Fruit fly (Drosophila melanogaster) whole organism, embryonic: ENCODE results near the gene MED28.
A peak's percentile ranks its signal among the peaks of the same experiment; 100 is the strongest.

Experiments
- CG10654 ChIP-seq: fragments of 200-800 bp; sonication (Bioruptor generic); optimal IDR thresholded peaks from 2 replicates; lab custom pipeline; 2016; ENCODE audit warnings: missing biosample characterization, missing genetic modification characterization
- CG10959 ChIP-seq: fragments of 200-800 bp; sonication (Bioruptor generic); IDR thresholded peaks from 2 replicates; pipeline ENCODE4 v1.3.6; 2022; ENCODE audit warnings: missing biosample characterization, missing genetic modification characterization
- CG11723 ChIP-seq: fragments of 200-800 bp; sonication (Bioruptor generic); optimal IDR thresholded peaks from 2 replicates; lab custom pipeline; 2017; ENCODE audit warnings: missing biosample characterization, mild to moderate bottlenecking, missing genetic modification characterization
- CG12104 ChIP-seq: fragments of 200-800 bp; sonication (Bioruptor generic); optimal IDR thresholded peaks from 3 replicates; lab custom pipeline; 2016; ENCODE audit warnings: missing biosample characterization, missing genetic modification characterization
- CG12219 ChIP-seq: fragments of 200-800 bp; sonication (Bioruptor generic); optimal IDR thresholded peaks from 3 replicates; lab custom pipeline; 2018; ENCODE audit warnings: missing biosample characterization, mild to moderate bottlenecking, missing genetic modification characterization
- CG12769 ChIP-seq: fragments of 200-800 bp; sonication (Bioruptor generic); optimal IDR thresholded peaks from 2 replicates; lab custom pipeline; 2019; ENCODE audit warnings: missing biosample characterization, mild to moderate bottlenecking, missing genetic modification characterization, moderate library complexity
- CG15269 ChIP-seq: fragments of 200-800 bp; sonication (Bioruptor generic); optimal IDR thresholded peaks from 2 replicates; lab custom pipeline; 2018; ENCODE audit warnings: missing biosample characterization, mild to moderate bottlenecking, missing genetic modification characterization, moderate library complexity
- CG1603 ChIP-seq: fragments of 200-800 bp; sonication (Bioruptor generic); optimal IDR thresholded peaks from 2 replicates; lab custom pipeline; 2019; ENCODE audit warnings: missing biosample characterization, mild to moderate bottlenecking, missing genetic modification characterization, moderate library complexity
- CG16863 ChIP-seq: fragments of 200-800 bp; sonication (Bioruptor generic); optimal IDR thresholded peaks from 3 replicates; lab custom pipeline; 2016; ENCODE audit warnings: missing biosample characterization, missing genetic modification characterization
- CG17612 ChIP-seq: fragments of 200-800 bp; sonication (Bioruptor generic); IDR thresholded peaks from 2 replicates; pipeline ENCODE4 v1.3.6; 2022; ENCODE audit warnings: missing biosample characterization, missing genetic modification characterization
- CG18599 ChIP-seq: fragments of 200-800 bp; sonication (Bioruptor generic); optimal IDR thresholded peaks from 3 replicates; lab custom pipeline; 2017; ENCODE audit warnings: missing biosample characterization, missing genetic modification characterization, mild to moderate bottlenecking, moderate library complexity, missing genetic modification reagents
- CG2678 ChIP-seq: fragments of 200-800 bp; sonication (Bioruptor generic); optimal IDR thresholded peaks from 3 replicates; lab custom pipeline; 2019; ENCODE audit warnings: missing biosample characterization, mild to moderate bottlenecking, missing genetic modification characterization, moderate library complexity
- CG30403 ChIP-seq: fragments of 200-800 bp; sonication (Bioruptor generic); optimal IDR thresholded peaks from 3 replicates; lab custom pipeline; 2016; ENCODE audit warnings: missing biosample characterization, missing genetic modification characterization
- CG34224 ChIP-seq: fragments of 200-800 bp; sonication (Bioruptor generic); IDR thresholded peaks from 3 replicates; pipeline ENCODE4 v1.3.6; 2022; ENCODE audit warnings: missing biosample characterization, missing genetic modification characterization; ENCODE audit not compliant: partially characterized antibody
- CG4617 ChIP-seq: fragments of 200-800 bp; sonication (Bioruptor generic); optimal IDR thresholded peaks from 3 replicates; lab custom pipeline; 2016; ENCODE audit warnings: missing biosample characterization, missing genetic modification characterization, borderline replicate concordance
- CG4820 ChIP-seq: fragments of 200-800 bp; sonication (Bioruptor generic); optimal IDR thresholded peaks from 3 replicates; lab custom pipeline; 2016; ENCODE audit warnings: missing biosample characterization, missing genetic modification characterization
- CG5953 ChIP-seq: fragments of 200-800 bp; sonication (Bioruptor generic); IDR thresholded peaks from 2 replicates; pipeline ENCODE4 v1.3.6; 2022; ENCODE audit warnings: missing biosample characterization, missing genetic modification characterization
- CG7839 ChIP-seq: fragments of 200-800 bp; sonication (Bioruptor generic); optimal IDR thresholded peaks from 3 replicates; lab custom pipeline; 2018; ENCODE audit warnings: missing biosample characterization, mild to moderate bottlenecking, missing genetic modification characterization, moderate library complexity
- CG8944 ChIP-seq: fragments of 200-800 bp; sonication (Bioruptor generic); optimal IDR thresholded peaks from 3 replicates; lab custom pipeline; 2016; ENCODE audit warnings: missing biosample characterization, missing genetic modification characterization
- GATAe ChIP-seq: fragments of 200-800 bp; sonication (Bioruptor generic); conservative IDR thresholded peaks from 2 replicates; pipeline ENCODE4 v1.3.6; 2022; ENCODE audit warnings: missing biosample characterization, missing genetic modification characterization
- HLHmδ ChIP-seq: fragments of 200-800 bp; sonication (Bioruptor generic); optimal IDR thresholded peaks from 2 replicates; lab custom pipeline; 2018; ENCODE audit warnings: missing biosample characterization, mild to moderate bottlenecking, missing genetic modification characterization, moderate library complexity
- Hsf ChIP-seq: fragments of 200-800 bp; sonication (Bioruptor generic); optimal IDR thresholded peaks from 3 replicates; lab custom pipeline; 2016; ENCODE audit warnings: missing biosample characterization, missing genetic modification characterization
- Kr ChIP-seq: fragments of 200-800 bp; sonication (Bioruptor generic); optimal IDR thresholded peaks from 2 replicates; lab custom pipeline; 2017; ENCODE audit warnings: missing biosample characterization, mild to moderate bottlenecking, missing genetic modification characterization
- Mrtf ChIP-seq: fragments of 200-800 bp; sonication (Bioruptor generic); IDR thresholded peaks from 3 replicates; pipeline ENCODE4 v1.3.6; 2022; ENCODE audit warnings: missing biosample characterization, missing genetic modification characterization
- Sry-δ ChIP-seq: fragments of 200-800 bp; sonication (Bioruptor generic); optimal IDR thresholded peaks from 2 replicates; lab custom pipeline; 2016; ENCODE audit warnings: missing biosample characterization, missing genetic modification characterization
- Tbp ChIP-seq: fragments of >200 bp; optimal IDR thresholded peaks from 2 replicates; lab custom pipeline; 2018; ENCODE audit warnings: missing biosample characterization, missing genetic modification characterization
- Xrp1 ChIP-seq: fragments of 200-800 bp; sonication (Bioruptor generic); IDR thresholded peaks from 2 replicates; pipeline ENCODE4 v1.3.6; 2022; ENCODE audit warnings: missing biosample characterization, missing genetic modification characterization
- caup ChIP-seq: fragments of 200-800 bp; sonication (Bioruptor generic); optimal IDR thresholded peaks from 3 replicates; lab custom pipeline; 2017; ENCODE audit warnings: missing biosample characterization, mild to moderate bottlenecking, missing genetic modification characterization, moderate library complexity; ENCODE audit not compliant: severe bottlenecking
- ci ChIP-seq: fragments of 200-800 bp; sonication (Bioruptor generic); IDR thresholded peaks from 3 replicates; pipeline ENCODE4 v1.3.6; 2022; ENCODE audit warnings: missing biosample characterization, missing genetic modification characterization
- croc ChIP-seq: fragments of 200-800 bp; sonication (Bioruptor generic); conservative IDR thresholded peaks from 3 replicates; pipeline ENCODE4 v1.3.6; 2022; ENCODE audit warnings: missing biosample characterization, missing genetic modification characterization
- esg ChIP-seq: fragments of 200-800 bp; sonication (Bioruptor generic); conservative IDR thresholded peaks from 2 replicates; pipeline ENCODE4 v1.3.6; 2022; ENCODE audit warnings: missing biosample characterization, missing genetic modification characterization
- fd96Cb ChIP-seq: fragments of 200-800 bp; sonication (Bioruptor generic); optimal IDR thresholded peaks from 2 replicates; lab custom pipeline; 2018; ENCODE audit warnings: missing biosample characterization, mild to moderate bottlenecking, missing genetic modification characterization, moderate library complexity
- gcm2 ChIP-seq: fragments of 200-800 bp; sonication (Bioruptor generic); optimal IDR thresholded peaks from 2 replicates; lab custom pipeline; 2016; ENCODE audit warnings: missing biosample characterization, missing genetic modification characterization
- grn ChIP-seq: fragments of 200-800 bp; sonication (Bioruptor generic); optimal IDR thresholded peaks from 3 replicates; lab custom pipeline; 2017; ENCODE audit warnings: missing biosample characterization, missing genetic modification characterization
- gsb ChIP-seq: fragments of 200-800 bp; sonication (Bioruptor generic); IDR thresholded peaks from 2 replicates; pipeline ENCODE4 v1.3.6; 2022; ENCODE audit warnings: missing biosample characterization, missing genetic modification characterization
- hkb ChIP-seq, 2 experiments: fragments of 200-800 bp in 1 of 2; fragments of >200 bp in 1 of 2; sonication (Bioruptor generic) in 1 of 2; IDR thresholded peaks in 1 of 2; optimal IDR thresholded peaks in 1 of 2; 2 replicates each; pipeline versions ENCODE4 v1.3.6 to Lab custom; 2017 to 2022; ENCODE audit warnings: missing biosample characterization in 1 of 2, missing genetic modification characterization in 1 of 2
- jigr1 ChIP-seq: fragments of 200-800 bp; sonication (Bioruptor generic); IDR thresholded peaks from 3 replicates; pipeline ENCODE4 v1.3.6; 2022; ENCODE audit warnings: missing biosample characterization, missing genetic modification characterization
- jing ChIP-seq: fragments of 200-800 bp; sonication (Bioruptor generic); optimal IDR thresholded peaks from 2 replicates; lab custom pipeline; 2018; ENCODE audit warnings: missing biosample characterization, mild to moderate bottlenecking, missing genetic modification characterization
- knrl ChIP-seq: fragments of 200-800 bp; sonication (Bioruptor generic); IDR thresholded peaks from 3 replicates; pipeline ENCODE4 v1.3.6; 2022; ENCODE audit warnings: missing biosample characterization, missing genetic modification characterization; ENCODE audit not compliant: partially characterized antibody
- lab ChIP-seq: fragments of 200-800 bp; sonication (Bioruptor generic); optimal IDR thresholded peaks from 3 replicates; lab custom pipeline; 2017; ENCODE audit warnings: missing biosample characterization, missing genetic modification characterization, mild to moderate bottlenecking, moderate library complexity, missing genetic modification reagents
- lbe ChIP-seq: fragments of 200-800 bp; sonication (Bioruptor generic); optimal IDR thresholded peaks from 2 replicates; lab custom pipeline; 2016; ENCODE audit warnings: missing biosample characterization, mild to moderate bottlenecking, missing genetic modification characterization
- lilli ChIP-seq: fragments of 200-800 bp; sonication (Bioruptor generic); optimal IDR thresholded peaks from 3 replicates; lab custom pipeline; 2016; ENCODE audit warnings: missing biosample characterization, missing genetic modification characterization
- oc ChIP-seq: fragments of 200-800 bp; sonication (Bioruptor generic); optimal IDR thresholded peaks from 2 replicates; lab custom pipeline; 2018; ENCODE audit warnings: missing biosample characterization, mild to moderate bottlenecking, missing genetic modification characterization, moderate library complexity
- prd ChIP-seq, 3 experiments: fragments of >200 bp in 2 of 3; fragments of 200-800 bp in 1 of 3; sonication (Bioruptor generic) in 1 of 3; optimal IDR thresholded peaks in 2 of 3; IDR thresholded peaks in 1 of 3; 2 replicates in 2 of 3; 3 replicates in 1 of 3; pipeline versions ENCODE4 v1.3.6 to Lab custom; 2017 to 2022; ENCODE audit warnings: missing biosample characterization in 1 of 3, missing genetic modification characterization in 1 of 3
- salm ChIP-seq: fragments of 200-800 bp; sonication (Bioruptor generic); optimal IDR thresholded peaks from 2 replicates; lab custom pipeline; 2018; ENCODE audit warnings: missing biosample characterization, mild to moderate bottlenecking, missing genetic modification characterization
- sc ChIP-seq, 3 experiments: fragments of >200 bp in 2 of 3; fragments of 200-800 bp in 1 of 3; sonication (Bioruptor generic) in 1 of 3; optimal IDR thresholded peaks; 2 replicates in 2 of 3; 3 replicates in 1 of 3; lab custom pipeline; 2017; ENCODE audit warnings: mild to moderate bottlenecking in 1 of 3, missing biosample characterization in 1 of 3, missing genetic modification characterization in 1 of 3, missing genetic modification reagents in 1 of 3
- sim ChIP-seq: fragments of 200-800 bp; sonication (Bioruptor generic); IDR thresholded peaks from 2 replicates; pipeline ENCODE4 v1.3.6; 2022; ENCODE audit warnings: missing biosample characterization, missing genetic modification characterization
- ssp ChIP-seq: fragments of 200-800 bp; sonication (Bioruptor generic); IDR thresholded peaks from 2 replicates; pipeline ENCODE4 v1.3.6; 2022; ENCODE audit warnings: missing biosample characterization, missing genetic modification characterization
- tap ChIP-seq: fragments of 200-800 bp; optimal IDR thresholded peaks from 3 replicates; lab custom pipeline; 2019; ENCODE audit warnings: missing biosample characterization, mild to moderate bottlenecking, missing genetic modification characterization, moderate library complexity
- tio ChIP-seq: fragments of 200-800 bp; sonication (Bioruptor generic); optimal IDR thresholded peaks from 2 replicates; lab custom pipeline; 2017; ENCODE audit warnings: missing biosample characterization, missing genetic modification characterization, inconsistent platforms

Gene MED28

DNA sequence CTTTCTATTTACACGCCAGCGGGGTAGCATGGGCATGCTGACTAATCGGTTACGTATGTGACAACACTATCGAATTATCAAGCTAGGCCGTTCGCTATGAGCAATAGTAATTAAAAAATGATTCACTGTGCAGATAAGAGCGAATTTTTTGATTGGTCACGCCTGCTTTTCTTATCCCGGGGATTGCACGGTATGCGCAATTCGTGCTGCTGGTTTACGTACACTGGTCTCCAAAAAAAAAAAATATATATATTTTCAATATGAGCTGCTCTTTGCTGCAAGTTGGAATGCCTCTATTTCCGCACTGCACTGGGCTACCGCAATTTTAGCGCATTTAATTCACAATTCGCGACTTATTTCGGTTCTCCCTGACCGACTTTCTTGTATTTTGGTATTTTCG is 13.6 kb downstream of the MED28 start (continued):
- TF ChIP-seq oc (tag; lab: Kevin White, UChicago) = peak; percentile 29
- peak; percentile 24 for TF ChIP-seq fd96Cb (tag; lab: Kevin White, UChicago)
- TF ChIP-seq CG12104 (GFP tag; lab: Kevin White, UChicago) = no peak
- TF ChIP-seq GATAe (GFP tag; lab: Robert Waterston, UW) = no peak
- TF ChIP-seq CG15269 (tag; lab: Kevin White, UChicago) = no peak
- TF ChIP-seq jigr1 (GFP tag; lab: Robert Waterston, UW) = no peak
- TF ChIP-seq Sry-δ (GFP tag; lab: Kevin White, UChicago) = no peak
- TF ChIP-seq HLHmδ (GFP tag; lab: Kevin White, UChicago) = no peak
- no peak for TF ChIP-seq Hsf
- no peak for TF ChIP-seq CG8944 (GFP tag; lab: Kevin White, UChicago)
- TF ChIP-seq croc (GFP tag; lab: Robert Waterston, UW) = no peak
- TF ChIP-seq salm (tag; lab: Kevin White, UChicago) = no peak
- TF ChIP-seq lab = no peak
- no peak for TF ChIP-seq gsb (GFP tag; lab: Robert Waterston, UW)
- TF ChIP-seq CG1603 = peak; percentile 59
- TF ChIP-seq ssp (GFP tag; lab: Robert Waterston, UW) = no peak
- no peak for TF ChIP-seq Mrtf
- peak; percentile 47 for TF ChIP-seq Xrp1
- TF ChIP-seq tio = no peak
- no peak for TF ChIP-seq CG12219 (GFP tag; lab: Kevin White, UChicago)
- no peak for TF ChIP-seq knrl
- TF ChIP-seq CG2678 (tag; lab: Kevin White, UChicago) = no peak
- no peak for TF ChIP-seq CG17612
- TF ChIP-seq jing (GFP tag; lab: Kevin White, UChicago) = peak; percentile 20
- TF ChIP-seq lbe = peak; percentile 7
- no peak for TF ChIP-seq CG16863 (GFP tag; lab: Kevin White, UChicago)
- TF ChIP-seq esg (GFP tag; lab: Robert Waterston, UW) = peak; percentile 35
- TF ChIP-seq CG30403 (GFP tag; lab: Kevin White, UChicago) = no peak
- TF ChIP-seq CG18599 = peak; percentile 44
- no peak for TF ChIP-seq hkb (optimal IDR thresholded peaks at IDR 0.05; lab: Kevin White, UChicago)
- no peak for TF ChIP-seq hkb (GFP tag; IDR thresholded peaks at IDR 0.05; lab: Robert Waterston, UW)
- peak; percentile 56 for TF ChIP-seq grn (GFP tag; lab: Kevin White, UChicago)
- no peak for TF ChIP-seq CG34224 (GFP tag; lab: Robert Waterston, UW)
- peak; percentile 39 for TF ChIP-seq CG4617 (GFP tag; lab: Kevin White, UChicago)
- no peak for TF ChIP-seq prd (optimal IDR thresholded peaks at IDR 0.05; lab: Kevin White, UChicago)
- TF ChIP-seq prd (GFP tag; IDR thresholded peaks at IDR 0.05; lab: Robert Waterston, UW) = peak; percentile 4; the same call in 2 of the 3 replicates
- TF ChIP-seq Kr (GFP tag; lab: Kevin White, UChicago) = no peak
- TF ChIP-seq CG5953 = no peak
- peak; percentile 30 for TF ChIP-seq CG7839
- TF ChIP-seq sc (optimal IDR thresholded peaks at IDR 0.05; lab: Kevin White, UChicago) = no peak
- TF ChIP-seq sc (GFP tag; optimal IDR thresholded peaks at IDR 0.05; lab: Kevin White, UChicago) = no peak
- TF ChIP-seq CG11723 (GFP tag; lab: Kevin White, UChicago) = peak; percentile 17
- TF ChIP-seq tap = peak; percentile 20
- peak; percentile 8; the same call in 1 of the 3 replicates for TF ChIP-seq ci (GFP tag; lab: Robert Waterston, UW)
- TF ChIP-seq caup (GFP tag; lab: Kevin White, UChicago) = no peak
- peak; percentile 9 for TF ChIP-seq CG10654 (GFP tag; lab: Kevin White, UChicago)
- TF ChIP-seq sim (GFP tag; lab: Robert Waterston, UW) = no peak
- no peak for TF ChIP-seq CG4820
- no peak for TF ChIP-seq Tbp
- TF ChIP-seq gcm2 (GFP tag; lab: Kevin White, UChicago) = no peak
- TF ChIP-seq CG12769 (tag; lab: Kevin White, UChicago) = no peak
- TF ChIP-seq lilli (GFP tag; lab: Kevin White, UChicago) = no peak
- no peak for TF ChIP-seq CG10959 (GFP tag; lab: Robert Waterston, UW)
